Fruit fly (Drosophila melanogaster) Kc167 (cell line): ENCODE results near the gene CG34268.

ENCODE experiments used
- Myc ChIP-seq: fragments of >200 bp; optimal IDR thresholded peaks from 2 replicates; lab custom pipeline; 2017; ENCODE audit warnings: missing external identifiers
- Sin3A ChIP-seq: fragments of >200 bp; optimal IDR thresholded peaks from 2 replicates; lab custom pipeline; 2018; ENCODE audit warnings: missing external identifiers
- h ChIP-seq: fragments of >200 bp; optimal IDR thresholded peaks from 3 replicates; lab custom pipeline; 2018; ENCODE audit warnings: missing external identifiers
- insv ChIP-seq: fragments of >200 bp; optimal IDR thresholded peaks from 3 replicates; lab custom pipeline; 2018; ENCODE audit warnings: missing external identifiers
- psq ChIP-seq: fragments of >200 bp; optimal IDR thresholded peaks from 2 replicates; lab custom pipeline; 2017; ENCODE audit warnings: missing external identifiers
- ttk ChIP-seq: sonication (Bioruptor generic); optimal IDR thresholded peaks from 2 replicates; lab custom pipeline; 2017; ENCODE audit warnings: missing external identifiers

Gene CG34268

DNA sequence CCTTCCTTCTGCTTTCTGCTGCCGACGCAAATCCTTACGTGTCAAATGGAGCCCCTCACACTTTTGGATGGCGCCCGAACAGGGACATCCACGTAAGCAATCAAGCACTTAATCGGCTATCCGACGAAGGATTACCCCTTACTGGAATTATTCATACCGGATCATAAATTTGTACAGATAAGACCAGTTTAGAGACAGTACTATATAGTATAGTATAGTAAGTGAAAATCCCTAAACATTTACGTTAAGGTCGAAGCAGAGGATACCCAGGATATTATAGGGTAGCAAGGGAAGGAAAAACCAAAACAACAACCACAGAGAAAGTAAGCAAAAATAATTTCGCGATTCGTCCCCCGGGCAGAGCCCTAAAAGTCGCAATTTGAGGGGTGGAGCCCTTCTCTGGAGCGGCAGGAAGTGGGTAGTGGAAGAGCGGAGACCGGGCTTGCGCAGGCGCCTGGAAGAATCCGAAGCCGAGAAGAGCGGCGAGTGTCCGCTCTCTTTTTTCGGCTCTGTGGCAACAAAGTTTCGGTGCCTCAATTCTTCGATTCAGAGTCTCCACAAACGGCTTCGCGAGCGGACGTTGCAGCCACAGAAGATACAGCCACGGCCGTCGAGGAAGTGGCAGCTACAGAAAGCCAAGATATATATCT, 44.9 kb downstream of the CG34268 start:
- TF ChIP-seq h (lab: Kevin White, UChicago) = no peak
- TF ChIP-seq Myc = no peak
- TF ChIP-seq insv (lab: Kevin White, UChicago) = no peak
- TF ChIP-seq Sin3A (lab: Kevin White, UChicago) = no peak
- TF ChIP-seq ttk (lab: Kevin White, UChicago) = no peak
- TF ChIP-seq psq (lab: Kevin White, UChicago) = no peak

- TF ChIP-seq Myc (no peak), h (lab: Kevin White, UChicago) (no peak), Sin3A (lab: Kevin White, UChicago) (no peak), ttk (lab: Kevin White, UChicago) (no peak), psq (lab: Kevin White, UChicago) (no peak), insv (lab: Kevin White, UChicago) (no peak)
Measured at dm6 chr3L:546819-547441, 46.2 kb downstream of the CG34268 start.

DNA sequence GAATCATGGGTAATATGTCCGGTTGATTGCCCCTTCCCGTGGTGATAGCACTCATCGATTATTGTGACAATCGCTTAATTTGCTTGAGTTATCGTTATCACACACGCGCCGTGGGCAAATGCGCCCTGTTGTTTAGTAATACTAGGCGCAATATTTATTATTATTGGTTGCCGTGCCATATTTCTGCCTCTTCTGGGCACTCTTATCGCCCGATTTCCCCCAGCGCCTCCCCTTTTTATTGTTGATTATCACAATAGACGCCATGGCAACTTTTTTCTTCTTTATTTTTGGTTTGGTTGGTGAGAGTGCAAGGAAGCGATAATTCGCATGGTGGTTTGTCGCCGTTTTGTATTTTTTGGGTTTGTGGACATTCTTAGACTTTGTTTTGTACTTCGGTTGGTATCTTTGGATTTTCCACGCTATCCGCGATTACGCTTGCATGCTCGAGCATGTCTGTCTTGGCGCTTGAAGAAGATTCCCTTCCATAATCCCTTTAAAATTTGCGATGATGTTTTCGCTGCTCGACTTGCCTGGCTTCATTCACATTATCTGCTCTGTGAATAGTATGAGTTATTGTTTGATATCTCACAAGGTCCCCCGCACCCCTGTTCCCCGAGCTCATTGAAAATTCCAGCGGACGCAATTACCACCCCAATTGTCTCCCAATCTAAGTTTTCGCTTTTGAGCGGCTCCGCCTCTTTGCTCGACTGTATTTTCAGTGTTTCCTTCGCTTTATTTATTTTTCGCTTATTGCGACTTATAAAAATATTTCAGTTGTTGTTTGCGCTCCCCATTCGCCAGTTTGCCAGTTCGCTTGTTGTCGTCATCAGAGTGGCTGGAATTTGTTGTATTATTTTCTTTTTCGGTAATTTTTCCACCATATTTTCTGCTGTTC, 47.8 kb downstream of the CG34268 start:
- no peak for TF ChIP-seq insv (lab: Kevin White, UChicago)
- TF ChIP-seq ttk (lab: Kevin White, UChicago) = no peak
- no peak for TF ChIP-seq h (lab: Kevin White, UChicago)
- no peak for TF ChIP-seq Sin3A (lab: Kevin White, UChicago)
- TF ChIP-seq Myc = no peak
- TF ChIP-seq psq (lab: Kevin White, UChicago) = no peak

dm6 chr3L:550082-550827, 49.5 kb downstream of the CG34268 start:
- TF ChIP-seq Sin3A (lab: Kevin White, UChicago) (no peak), h (lab: Kevin White, UChicago) (no peak), psq (lab: Kevin White, UChicago) (no peak), ttk (lab: Kevin White, UChicago) (no peak), Myc (no peak), insv (lab: Kevin White, UChicago) (no peak)

DNA sequence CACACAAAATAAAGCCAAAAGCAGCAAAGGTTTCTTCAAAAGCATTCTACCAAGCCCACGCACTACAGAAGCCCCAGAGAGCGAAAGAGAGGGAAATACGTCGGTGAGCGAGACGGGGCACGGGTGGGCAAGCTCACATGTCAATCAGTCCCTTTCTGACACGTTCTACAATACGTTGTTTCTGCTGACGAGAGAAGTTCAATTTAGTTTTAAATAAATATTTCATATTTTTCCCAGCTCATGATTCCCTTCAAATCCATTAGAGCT, 50.0 kb downstream of the CG34268 start:
- no peak for TF ChIP-seq Sin3A (lab: Kevin White, UChicago)
- no peak for TF ChIP-seq psq (lab: Kevin White, UChicago)
- TF ChIP-seq Myc = no peak
- TF ChIP-seq insv (lab: Kevin White, UChicago) = no peak
- TF ChIP-seq ttk (lab: Kevin White, UChicago) = no peak
- no peak for TF ChIP-seq h (lab: Kevin White, UChicago)
